Worm (Caenorhabditis elegans) whole organism, L4/young adult: ENCODE measurements around the gene npp-18.

Source experiments
- W03F9.2 ChIP-seq: fragments of 150-350 bp; optimal IDR thresholded peaks from 2 replicates; lab custom pipeline; 2014; ENCODE audit warnings: missing biosample characterization, missing genetic modification characterization
- dao-5 ChIP-seq: sonication (generic microtip); optimal IDR thresholded peaks from 2 replicates; lab custom pipeline; 2016; ENCODE audit warnings: missing genotype, missing genetic modification characterization, moderate library complexity, missing compliant biosample characterization

DNA sequence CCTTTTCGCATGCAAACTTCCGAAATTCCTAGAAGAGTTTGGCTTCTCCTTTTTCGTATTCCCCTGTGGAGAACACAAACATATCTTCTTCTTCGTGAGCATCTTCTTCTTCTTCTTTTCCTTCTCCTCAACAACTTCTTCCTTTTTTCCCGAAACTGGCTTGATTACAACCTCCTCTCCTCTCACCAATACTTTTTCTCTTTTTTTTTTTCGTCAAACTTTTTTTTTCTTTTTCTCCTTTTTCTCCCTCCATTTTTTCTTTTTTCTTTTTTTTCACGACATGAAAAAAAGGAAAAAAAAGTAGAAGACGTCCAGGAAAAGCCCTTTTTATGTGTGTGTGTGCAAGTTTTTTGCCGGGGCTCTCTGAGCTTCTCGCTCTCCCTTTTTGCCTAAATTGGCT, 25.8 kb upstream of the npp-18 start:
- no peak for TF ChIP-seq dao-5 (tag; lab: Kevin White, UChicago)
- TF ChIP-seq W03F9.2 (tag; lab: Kevin White, UChicago): no peak
